Worm (Caenorhabditis elegans): Measurements from ENCODE around the gene E04F6.10.

E04F6.10 gene

DNA sequence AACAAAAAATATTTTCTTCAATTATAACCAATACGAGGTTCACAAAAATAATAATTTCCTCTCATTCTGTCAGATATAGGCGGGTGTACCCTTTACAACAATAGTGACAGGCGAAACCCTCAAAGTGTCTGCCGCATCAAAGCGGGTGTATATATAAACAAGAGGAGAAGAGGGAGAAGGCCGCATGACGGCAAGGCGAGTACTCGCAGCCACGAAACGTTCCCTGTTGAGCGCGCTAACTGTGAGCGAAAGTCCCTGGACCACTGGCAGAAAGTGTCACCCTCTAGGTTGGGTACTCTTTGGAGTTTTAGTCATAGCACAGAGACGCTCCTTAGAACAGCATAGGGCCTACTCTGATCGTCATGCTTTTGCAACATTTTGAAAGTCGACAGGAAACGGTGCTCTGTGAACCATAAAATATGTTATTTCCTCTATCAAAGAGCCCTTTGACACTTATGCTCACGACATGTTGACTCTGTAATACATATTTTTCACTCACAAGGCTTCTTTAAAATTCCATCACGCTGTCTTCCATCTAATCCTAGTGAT lies 16.8 kb downstream of the E04F6.10 start, which contains the start of gene pcrg-1:
pcrg-1 (plus strand) TSS at position 499 of the 549 bp plus-strand sequence.
- TF ChIP-seq unc-30 (tag; optimal IDR thresholded peaks at IDR 0.05) (no peak), ceh-63 (GFP tag; optimal IDR thresholded peaks at IDR 0.05) (peak; percentile 67), ztf-4 (tag; optimal IDR thresholded peaks at IDR 0.05) (peak; percentile 9), F16B12.6 (tag; optimal IDR thresholded peaks at IDR 0.05) (peak; percentile 8), nhr-85 (tag) (peak; percentile 92), sptf-1 (tag; optimal IDR thresholded peaks at IDR 0.05) (no peak), vab-15 (tag; optimal IDR thresholded peaks at IDR 0.05) (no peak), hpl-2 (GFP tag; optimal IDR thresholded peaks at IDR 0.05) (no peak), lsy-2 (tag; optimal IDR thresholded peaks at IDR 0.05) (peak; percentile 54 to 81), isw-1 (GFP tag; IDR thresholded peaks at IDR 0.05) (peak; percentile 42), fkh-8 (tag; optimal IDR thresholded peaks at IDR 0.05) (no peak), nhr-90 (tag; optimal IDR thresholded peaks at IDR 0.05; ENCODE audit: poor library complexity) (peak; percentile 89), nhr-76 (tag; optimal IDR thresholded peaks at IDR 0.05) (peak; percentile 51), nhr-28 (tag; optimal IDR thresholded peaks at IDR 0.05) (no peak), lin-13 (GFP tag; optimal IDR thresholded peaks at IDR 0.05) (peak; percentile 64), lin-14 (GFP tag; optimal IDR thresholded peaks at IDR 0.05) (peak; percentile 86), elt-2 (tag; optimal IDR thresholded peaks at IDR 0.05) (peak; percentile 76), egl-13 (tag; optimal IDR thresholded peaks at IDR 0.05) (peak; percentile 23), hlh-4 (tag; optimal IDR thresholded peaks at IDR 0.05) (no peak), dsc-1 (tag; optimal IDR thresholded peaks at IDR 0.05) (peak; percentile 87), C16A3.4 (tag; optimal IDR thresholded peaks at IDR 0.05) (peak; percentile 73), aly-2 (tag; optimal IDR thresholded peaks at IDR 0.05) (peak; percentile 36), skn-1 (tag; optimal IDR thresholded peaks at IDR 0.05) (no peak), ztf-11 (tag; optimal IDR thresholded peaks at IDR 0.05) (peak in 1 of 2 experiments; percentile 76), Y116A8C.19 (tag; optimal IDR thresholded peaks at IDR 0.05; ENCODE audit: borderline replicate concordance) (peak; percentile 15), ces-1 (GFP tag; optimal IDR thresholded peaks at IDR 0.05) (no peak), xbp-1 (tag; optimal IDR thresholded peaks at IDR 0.05) (peak; percentile 76), zag-1 (tag; optimal IDR thresholded peaks at IDR 0.05) (no peak), aha-1 (tag; optimal IDR thresholded peaks at IDR 0.05) (no peak), egl-27 (tag; optimal IDR thresholded peaks at IDR 0.05) (no peak), nhr-19 (GFP tag; conservative IDR thresholded peaks at IDR 0.05) (peak; percentile 93), lir-3 (tag; optimal IDR thresholded peaks at IDR 0.05; ENCODE audit: poor library complexity) (peak; percentile 85), ets-5 (GFP tag; IDR thresholded peaks at IDR 0.05) (no peak), nhr-71 (tag; optimal IDR thresholded peaks at IDR 0.05) (peak; percentile 89), C34B4.2 (tag; optimal IDR thresholded peaks at IDR 0.05) (no peak), efl-1 (optimal IDR thresholded peaks at IDR 0.05) (peak; percentile 58 to 75), efl-1 (GFP tag; optimal IDR thresholded peaks at IDR 0.05 in 1 of 2) (peak; percentile 58 to 97), tlp-1 (tag; optimal IDR thresholded peaks at IDR 0.05) (no peak), nhr-237 (tag; optimal IDR thresholded peaks at IDR 0.05) (no peak), lin-35 (GFP tag; optimal IDR thresholded peaks at IDR 0.05) (peak; percentile 53 to 72), alr-1 (tag; optimal IDR thresholded peaks at IDR 0.05; ENCODE audit: borderline replicate concordance) (no peak), ceh-90 (tag; optimal IDR thresholded peaks at IDR 0.05) (no peak), jun-1 (tag; optimal IDR thresholded peaks at IDR 0.05) (peak; percentile 39), dpl-1 (GFP tag; optimal IDR thresholded peaks at IDR 0.05) (peak; percentile 45 to 59 (median 56)), nhr-12 (tag; optimal IDR thresholded peaks at IDR 0.05) (no peak), pqm-1 (tag; optimal IDR thresholded peaks at IDR 0.05) (no peak), fkh-10 (GFP tag; optimal IDR thresholded peaks at IDR 0.05) (no peak), mab-9 (GFP tag; IDR thresholded peaks at IDR 0.05) (peak; percentile 72), nhr-77 (tag; optimal IDR thresholded peaks at IDR 0.05) (peak; percentile 41), ceh-88 (GFP tag; IDR thresholded peaks at IDR 0.05) (peak; percentile 76), mdl-1 (tag; optimal IDR thresholded peaks at IDR 0.05) (peak in 1 of 2 experiments; percentile 77), pag-3 (tag; optimal IDR thresholded peaks at IDR 0.05; ENCODE audit: borderline replicate concordance, insufficient read depth) (no peak), lin-15B (tag; optimal IDR thresholded peaks at IDR 0.05) (no peak)

All from whole organism, L1 larva.